Worm (Caenorhabditis elegans) whole organism, young adult: ENCODE results near the gene ttr-15.

ENCODE experiments used
- B0019.2 ChIP-seq: fragments of 200-800 bp; sonication (Bioruptor generic); conservative IDR thresholded peaks from 2 replicates; pipeline ENCODE4 v1.3.6; 2022; ENCODE audit warnings: missing genetic modification reagents, missing genetic modification characterization, missing compliant biosample characterization
- F22D6.2 ChIP-seq: sonication (generic microtip); optimal IDR thresholded peaks from 2 replicates; lab custom pipeline; 2016; ENCODE audit warnings: mild to moderate bottlenecking, missing genetic modification characterization, missing compliant biosample characterization
- F37B4.10 ChIP-seq: fragments of 200-800 bp; sonication (Bioruptor generic); IDR thresholded peaks from 2 replicates; pipeline ENCODE4 v1.3.6; 2022; ENCODE audit warnings: missing genetic modification characterization, missing compliant biosample characterization
- Y79H2A.3 ChIP-seq: fragments of 200-800 bp; sonication (Bioruptor generic); conservative IDR thresholded peaks from 2 replicates; pipeline ENCODE4 v1.3.6; 2022; ENCODE audit warnings: missing genetic modification reagents, missing genetic modification characterization, missing compliant biosample characterization
- akir-1 ChIP-seq: fragments of 200-800 bp; sonication (Bioruptor generic); optimal IDR thresholded peaks from 2 replicates; lab custom pipeline; 2018; ENCODE audit warnings: mild to moderate bottlenecking, missing genetic modification characterization, moderate library complexity, missing compliant biosample characterization
- ama-1 ChIP-seq, 3 experiments: fragments of 150-350 bp in 1 of 3; sonication (generic microtip) in 2 of 3; optimal IDR thresholded peaks; 2 replicates each; lab custom pipeline; 2014 to 2018; ENCODE audit warnings: missing biosample characterization in 2 of 3, missing genetic modification characterization in 2 of 3, missing genetic modification reagents in 2 of 3
- attf-6 ChIP-seq: fragments of 200-800 bp; sonication (Bioruptor generic); IDR thresholded peaks from 2 replicates; pipeline ENCODE4 v1.3.6; 2022; ENCODE audit warnings: missing genetic modification reagents, missing genetic modification characterization, missing compliant biosample characterization
- bed-2 ChIP-seq: fragments of 200-800 bp; sonication (Bioruptor generic); IDR thresholded peaks from 2 replicates; pipeline ENCODE4 v1.3.6; 2022; ENCODE audit warnings: missing genetic modification reagents, missing genetic modification characterization, missing compliant biosample characterization
- ccch-3 ChIP-seq: fragments of 200-800 bp; sonication (Bioruptor generic); optimal IDR thresholded peaks from 2 replicates; lab custom pipeline; 2018; ENCODE audit warnings: mild to moderate bottlenecking, missing genetic modification characterization, missing compliant biosample characterization
- cebp-1 ChIP-seq, 2 experiments: fragments of 200-800 bp in 1 of 2; sonication (Bioruptor generic) in 1 of 2; sonication (generic microtip) in 1 of 2; IDR thresholded peaks in 1 of 2; optimal IDR thresholded peaks in 1 of 2; 2 replicates each; pipeline versions ENCODE4 v1.3.6 to Lab custom; 2017 to 2022; ENCODE audit warnings: missing compliant biosample characterization in 2 of 2, missing genetic modification characterization in 2 of 2, mild to moderate bottlenecking in 1 of 2, missing genetic modification reagents in 1 of 2, moderate library complexity in 1 of 2
- ceh-27 ChIP-seq: fragments of 200-800 bp; sonication (Bioruptor generic); optimal IDR thresholded peaks from 2 replicates; lab custom pipeline; 2018; ENCODE audit warnings: mild to moderate bottlenecking, missing genetic modification characterization, moderate library complexity, missing compliant biosample characterization
- dox-1 ChIP-seq: fragments of 200-800 bp; sonication (Bioruptor generic); IDR thresholded peaks from 2 replicates; pipeline ENCODE4 v1.3.6; 2022; ENCODE audit warnings: missing genetic modification reagents, missing genetic modification characterization, missing compliant biosample characterization
- him-1 ChIP-seq: sonication (generic microtip); optimal IDR thresholded peaks from 2 replicates; lab custom pipeline; 2016; ENCODE audit warnings: missing genotype, missing genetic modification reagents, missing genetic modification characterization, missing compliant biosample characterization
- hmg-1.2 ChIP-seq: fragments of 200-800 bp; sonication (Bioruptor generic); IDR thresholded peaks from 2 replicates; pipeline ENCODE4 v1.3.6; 2022; ENCODE audit warnings: missing genetic modification reagents, missing genetic modification characterization, missing compliant biosample characterization
- hmg-20 ChIP-seq: fragments of 200-800 bp; sonication (Bioruptor generic); IDR thresholded peaks from 2 replicates; pipeline ENCODE4 v1.3.6; 2022; ENCODE audit warnings: missing genetic modification reagents, missing genetic modification characterization, missing compliant biosample characterization
- lag-1 ChIP-seq: fragments of 200-800 bp; sonication (Bioruptor generic); IDR thresholded peaks from 2 replicates; pipeline ENCODE4 v1.3.6; 2022; ENCODE audit warnings: missing genetic modification reagents, missing genetic modification characterization, missing compliant biosample characterization
- lsy-27 ChIP-seq: sonication (generic microtip); optimal IDR thresholded peaks from 2 replicates; lab custom pipeline; 2017; ENCODE audit warnings: missing genetic modification characterization, mild to moderate bottlenecking, missing compliant biosample characterization, antibody characterized with exemption, missing genotype, borderline replicate concordance; ENCODE audit not compliant: insufficient read depth
- madf-6 ChIP-seq: fragments of 200-800 bp; sonication (Bioruptor generic); IDR thresholded peaks from 2 replicates; pipeline ENCODE4 v1.3.6; 2022; ENCODE audit warnings: missing genetic modification reagents, missing genetic modification characterization, missing compliant biosample characterization
- madf-8 ChIP-seq: fragments of 200-800 bp; sonication (Bioruptor generic); conservative IDR thresholded peaks from 2 replicates; pipeline ENCODE4 v1.3.6; 2022; ENCODE audit warnings: missing genetic modification reagents, missing genetic modification characterization, missing compliant biosample characterization
- mel-28 ChIP-seq: sonication (generic microtip); optimal IDR thresholded peaks from 2 replicates; lab custom pipeline; 2016; ENCODE audit warnings: borderline replicate concordance, mild to moderate bottlenecking, missing genetic modification characterization, missing compliant biosample characterization
- nfyb-1 ChIP-seq: fragments of 200-800 bp; sonication (Bioruptor generic); IDR thresholded peaks from 2 replicates; pipeline ENCODE4 v1.3.6; 2022; ENCODE audit warnings: missing genetic modification reagents, missing genetic modification characterization, missing compliant biosample characterization
- nhr-80 ChIP-seq: sonication (generic microtip); optimal IDR thresholded peaks from 2 replicates; lab custom pipeline; 2016; ENCODE audit warnings: missing genetic modification characterization, missing compliant biosample characterization
- rec-8 ChIP-seq, 2 experiments: sonication (generic microtip); optimal IDR thresholded peaks; 2 replicates each; lab custom pipeline; 2016; ENCODE audit warnings: mild to moderate bottlenecking in 2 of 2, missing genetic modification characterization in 2 of 2, missing genetic modification reagents in 2 of 2, missing genotype in 2 of 2, missing biosample characterization in 1 of 2, missing compliant biosample characterization in 1 of 2, moderate library complexity in 1 of 2
- somi-1 ChIP-seq: fragments of 200-800 bp; sonication (Bioruptor generic); optimal IDR thresholded peaks from 2 replicates; lab custom pipeline; 2018; ENCODE audit warnings: mild to moderate bottlenecking, missing genetic modification characterization, missing compliant biosample characterization
- tbx-9 ChIP-seq: sonication (generic microtip); optimal IDR thresholded peaks from 2 replicates; lab custom pipeline; 2016; ENCODE audit warnings: borderline replicate concordance, missing genetic modification characterization, inconsistent platforms, missing compliant biosample characterization
- unc-130 ChIP-seq: sonication (generic microtip); optimal IDR thresholded peaks from 2 replicates; lab custom pipeline; 2016; ENCODE audit warnings: missing genetic modification reagents, missing genetic modification characterization, missing compliant biosample characterization
- ztf-18 ChIP-seq: sonication (generic microtip); optimal IDR thresholded peaks from 2 replicates; lab custom pipeline; 2016; ENCODE audit warnings: missing genotype, mild to moderate bottlenecking, missing genetic modification characterization, missing compliant biosample characterization
- ztf-6 ChIP-seq: fragments of 200-800 bp; sonication (Bioruptor generic); IDR thresholded peaks from 2 replicates; pipeline ENCODE4 v1.3.6; 2022; ENCODE audit warnings: missing genetic modification reagents, missing genetic modification characterization, missing compliant biosample characterization

The ttr-15 gene

ce11 chrIII:10373845-10374244, 36.2 kb downstream of the ttr-15 start:
- TF ChIP-seq F37B4.10 (GFP tag; lab: Robert Waterston, UW) (0 out of 2 replicates have a peak, but pooled peaks have one; percentile 41), F22D6.2 (tag; lab: Kevin White, UChicago) (no peak)
- TF ChIP-seq, all 124 proteins: peak for 1

DNA sequence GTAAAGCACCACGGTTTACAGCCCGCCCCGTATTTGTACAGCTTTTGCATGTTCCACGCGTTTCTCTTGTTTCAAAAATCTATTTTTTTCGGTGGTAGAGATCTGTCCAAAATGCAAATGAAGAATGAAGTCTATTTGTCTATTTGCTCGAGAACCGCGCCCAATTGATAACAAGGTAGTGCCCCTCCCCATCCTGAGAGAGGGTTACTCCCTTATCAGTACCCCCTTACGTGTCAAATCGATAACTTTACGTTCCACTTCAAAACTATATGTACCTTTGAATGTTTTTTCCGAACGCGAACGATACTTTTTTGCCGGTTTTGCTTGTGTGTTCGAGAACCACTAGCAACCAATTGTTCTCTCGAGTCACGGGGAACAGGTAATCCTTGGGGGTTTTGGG, 38.4 kb downstream of the ttr-15 start:
- TF ChIP-seq hmg-20 (GFP tag; lab: Robert Waterston, UW) (no peak), nhr-80 (peak; percentile 67)
- TF ChIP-seq, all 124 proteins: peak for 1

DNA sequence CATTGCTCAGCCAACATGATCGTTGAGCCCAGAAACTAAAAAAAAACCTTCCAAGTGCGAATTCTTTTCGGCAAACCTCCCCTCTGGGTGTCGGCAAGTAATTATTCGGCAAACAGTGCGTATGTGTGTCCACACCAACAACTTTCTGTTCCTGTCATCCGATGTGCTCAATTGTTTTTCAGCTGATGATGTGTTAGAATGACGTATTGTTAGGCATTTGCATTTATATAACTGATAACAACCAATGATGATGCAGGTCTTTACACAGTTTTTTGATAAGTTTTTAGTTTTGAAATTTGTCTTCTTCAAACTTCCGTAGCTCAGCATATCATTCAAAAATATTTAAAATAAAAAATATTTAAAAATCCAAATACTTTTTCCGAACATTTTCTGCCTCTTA, 41.3 kb downstream of the ttr-15 start:
- TF ChIP-seq nhr-80 (peak; percentile 57), F37B4.10 (GFP tag; lab: Robert Waterston, UW) (no peak)

DNA sequence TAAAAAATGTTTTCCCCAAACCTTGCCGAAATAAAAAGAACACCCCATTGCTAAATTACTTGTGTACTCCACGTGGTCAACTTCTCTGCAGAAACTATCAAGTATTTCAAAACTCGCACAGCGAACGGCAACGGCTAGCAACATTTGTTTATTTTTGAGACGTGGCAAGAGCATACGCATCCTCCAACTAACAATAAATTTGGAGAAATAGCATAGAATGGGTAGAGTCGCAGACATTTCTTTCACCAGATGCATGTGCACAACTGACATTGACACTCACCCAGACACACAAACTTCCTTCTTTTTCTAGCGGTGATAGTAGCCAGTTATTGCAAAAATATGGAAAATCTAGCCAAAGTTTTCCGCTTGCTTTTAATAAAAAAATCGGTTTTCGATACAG, 42.0 kb downstream of the ttr-15 start:
- TF ChIP-seq cebp-1 (GFP tag; IDR thresholded peaks at IDR 0.05; lab: Robert Waterston, UW) (no peak), cebp-1 (tag; optimal IDR thresholded peaks at IDR 0.05; lab: Kevin White, UChicago) (peak; percentile 29), tbx-9 (tag; lab: Kevin White, UChicago) (no peak), ztf-6 (GFP tag; lab: Robert Waterston, UW) (no peak), ama-1 (optimal IDR thresholded peaks at IDR 0.05; lab: Kevin White, UChicago) (no peak), ama-1 (GFP tag; optimal IDR thresholded peaks at IDR 0.05; lab: Kevin White, UChicago) (no peak), unc-130 (no peak), madf-6 (GFP tag; lab: Robert Waterston, UW) (no peak), ccch-3 (no peak), B0019.2 (GFP tag; lab: Robert Waterston, UW) (no peak), hmg-1.2 (peak; percentile 80), ceh-27 (GFP tag; lab: Kevin White, UChicago) (no peak), ztf-18 (tag; lab: Kevin White, UChicago) (no peak)
- TF ChIP-seq, all 124 proteins: peak for 2

DNA sequence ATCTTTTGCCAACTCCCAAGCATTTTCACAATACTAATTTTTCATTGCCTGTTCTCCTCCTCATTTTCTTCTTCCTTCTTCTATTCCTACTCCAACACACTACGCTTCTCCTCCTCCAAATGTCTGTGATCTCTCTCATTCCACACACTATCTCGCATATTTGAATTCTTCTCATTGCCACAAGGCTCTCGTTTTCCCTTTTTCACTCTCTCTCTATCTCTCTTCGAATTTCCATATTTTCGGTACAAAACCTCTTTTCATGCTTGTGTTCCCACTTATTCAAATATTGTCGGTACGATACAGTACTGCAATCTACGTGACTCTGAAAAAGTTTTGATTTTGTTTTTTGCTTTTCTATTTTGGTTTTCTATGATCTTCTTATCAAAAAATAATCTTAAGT, 43.0 kb downstream of the ttr-15 start:
- TF ChIP-seq hmg-20 (GFP tag; lab: Robert Waterston, UW) (no peak), hmg-1.2 (peak; percentile 58; the same call in 1 of the 2 replicates)

ce11 chrIII:10381473-10381872, 43.8 kb downstream of the ttr-15 start, which contains the start of gene C38H2.2:
Gene C38H2.2 (plus strand): TSS chrIII:10381773.
- TF ChIP-seq ama-1 (optimal IDR thresholded peaks at IDR 0.05; lab: Kevin White, UChicago), result no peak
- TF ChIP-seq ama-1 (GFP tag; optimal IDR thresholded peaks at IDR 0.05; lab: Kevin White, UChicago), result no peak
- no peak for TF ChIP-seq him-1 (tag; lab: Kevin White, UChicago)
- no peak for TF ChIP-seq attf-6 (GFP tag; lab: Robert Waterston, UW)
- TF ChIP-seq nfyb-1 (GFP tag; lab: Robert Waterston, UW), result no peak
- no peak for TF ChIP-seq somi-1 (GFP tag; lab: Kevin White, UChicago)
- TF ChIP-seq akir-1 (GFP tag; lab: Kevin White, UChicago), result no peak
- no peak for TF ChIP-seq mel-28 (tag; lab: Kevin White, UChicago)
- no peak for TF ChIP-seq rec-8 (tag; optimal IDR thresholded peaks at IDR 0.05; lab: Kevin White, UChicago)
- TF ChIP-seq madf-8 (GFP tag; lab: Robert Waterston, UW), result no peak
- TF ChIP-seq Y79H2A.3, result no peak
- TF ChIP-seq lag-1, result no peak
- TF ChIP-seq bed-2, result no peak
- no peak for TF ChIP-seq lsy-27 (tag; lab: Kevin White, UChicago)
- TF ChIP-seq dox-1 (GFP tag; lab: Robert Waterston, UW), result no peak
- TF ChIP-seq, all 124 proteins: peak for 0
